Worm (Caenorhabditis elegans) whole organism, young adult: Measurements from ENCODE around the gene kcc-3.

Experiments
- B0035.1 ChIP-seq: sonication (generic microtip); optimal IDR thresholded peaks from 2 replicates; lab custom pipeline; 2016; ENCODE audit warnings: missing genetic modification characterization, mild to moderate bottlenecking, missing compliant biosample characterization, missing genotype, missing genetic modification reagents
- B0261.1 ChIP-seq: sonication (generic microtip); optimal IDR thresholded peaks from 2 replicates; lab custom pipeline; 2016; ENCODE audit warnings: mild to moderate bottlenecking, missing genetic modification characterization, moderate library complexity, missing compliant biosample characterization
- C06A6.2 ChIP-seq: fragments of 200-800 bp; sonication (Bioruptor generic); conservative IDR thresholded peaks from 2 replicates; pipeline ENCODE4 v1.3.6; 2022; ENCODE audit warnings: missing genetic modification characterization, missing compliant biosample characterization
- D2030.7 ChIP-seq: fragments of 200-800 bp; sonication (Bioruptor generic); IDR thresholded peaks from 2 replicates; pipeline ENCODE4 v1.3.6; 2022; ENCODE audit warnings: missing genetic modification reagents, missing genetic modification characterization, missing compliant biosample characterization
- F23B12.7 ChIP-seq: sonication (generic microtip); optimal IDR thresholded peaks from 2 replicates; lab custom pipeline; 2017; ENCODE audit warnings: missing genetic modification characterization, mild to moderate bottlenecking, missing compliant biosample characterization, antibody characterized with exemption, moderate library complexity; ENCODE audit not compliant: insufficient read depth
- F49E8.2 ChIP-seq: sonication (generic microtip); optimal IDR thresholded peaks from 3 replicates; lab custom pipeline; 2017; ENCODE audit warnings: missing genetic modification characterization, mild to moderate bottlenecking, missing compliant biosample characterization, antibody characterized with exemption, moderate library complexity; ENCODE audit not compliant: insufficient read depth
- F52B5.7 ChIP-seq: sonication (generic microtip); optimal IDR thresholded peaks from 2 replicates; lab custom pipeline; 2016; ENCODE audit warnings: mild to moderate bottlenecking, missing genetic modification characterization, missing compliant biosample characterization
- T07F8.4 ChIP-seq: sonication (generic microtip); optimal IDR thresholded peaks from 2 replicates; lab custom pipeline; 2016; ENCODE audit warnings: mild to moderate bottlenecking, missing genetic modification characterization, moderate library complexity, missing compliant biosample characterization
- Y56A3A.18 ChIP-seq: fragments of 200-800 bp; sonication (Bioruptor generic); IDR thresholded peaks from 2 replicates; pipeline ENCODE4 v1.3.6; 2022; ENCODE audit warnings: missing genetic modification reagents, missing genetic modification characterization, missing compliant biosample characterization
- ama-1 ChIP-seq, 3 experiments: fragments of 150-350 bp in 1 of 3; sonication (generic microtip) in 2 of 3; optimal IDR thresholded peaks; 2 replicates each; lab custom pipeline; 2014 to 2018; ENCODE audit warnings: missing biosample characterization in 2 of 3, missing genetic modification characterization in 2 of 3, missing genetic modification reagents in 2 of 3
- aptf-2 ChIP-seq: fragments of 200-800 bp; sonication (Bioruptor generic); conservative IDR thresholded peaks from 2 replicates; pipeline ENCODE4 v1.3.6; 2022; ENCODE audit warnings: missing genetic modification reagents, missing genetic modification characterization, missing compliant biosample characterization
- aptf-3 ChIP-seq: fragments of 200-800 bp; sonication (Bioruptor generic); IDR thresholded peaks from 2 replicates; pipeline ENCODE4 v1.3.6; 2022; ENCODE audit warnings: missing genetic modification characterization, missing compliant biosample characterization
- attf-3 ChIP-seq: fragments of 200-800 bp; sonication (Bioruptor generic); conservative IDR thresholded peaks from 2 replicates; pipeline ENCODE4 v1.3.6; 2022; ENCODE audit warnings: missing genetic modification reagents, missing genetic modification characterization, missing compliant biosample characterization
- attf-6 ChIP-seq: fragments of 200-800 bp; sonication (Bioruptor generic); IDR thresholded peaks from 2 replicates; pipeline ENCODE4 v1.3.6; 2022; ENCODE audit warnings: missing genetic modification reagents, missing genetic modification characterization, missing compliant biosample characterization
- ccch-3 ChIP-seq: fragments of 200-800 bp; sonication (Bioruptor generic); optimal IDR thresholded peaks from 2 replicates; lab custom pipeline; 2018; ENCODE audit warnings: mild to moderate bottlenecking, missing genetic modification characterization, missing compliant biosample characterization
- cebp-1 ChIP-seq, 2 experiments: fragments of 200-800 bp in 1 of 2; sonication (Bioruptor generic) in 1 of 2; sonication (generic microtip) in 1 of 2; IDR thresholded peaks in 1 of 2; optimal IDR thresholded peaks in 1 of 2; 2 replicates each; pipeline versions ENCODE4 v1.3.6 to Lab custom; 2017 to 2022; ENCODE audit warnings: missing compliant biosample characterization in 2 of 2, missing genetic modification characterization in 2 of 2, mild to moderate bottlenecking in 1 of 2, missing genetic modification reagents in 1 of 2, moderate library complexity in 1 of 2
- ceh-100 ChIP-seq: fragments of 200-800 bp; sonication (Bioruptor generic); IDR thresholded peaks from 2 replicates; pipeline ENCODE4 v1.3.6; 2022; ENCODE audit warnings: missing genetic modification reagents, missing genetic modification characterization, missing compliant biosample characterization
- chd-7 ChIP-seq: sonication (generic microtip); optimal IDR thresholded peaks from 2 replicates; lab custom pipeline; 2016; ENCODE audit warnings: mild to moderate bottlenecking, missing genetic modification characterization, moderate library complexity, missing compliant biosample characterization
- efl-1 ChIP-seq: fragments of 150-350 bp; optimal IDR thresholded peaks from 2 replicates; lab custom pipeline; 2014; ENCODE audit warnings: missing biosample characterization, missing genetic modification reagents, missing genetic modification characterization
- ets-4 ChIP-seq: fragments of 200-800 bp; sonication (Bioruptor generic); optimal IDR thresholded peaks from 2 replicates; lab custom pipeline; 2018; ENCODE audit warnings: mild to moderate bottlenecking, missing genetic modification characterization, missing compliant biosample characterization
- fkh-3 ChIP-seq: sonication (generic microtip); optimal IDR thresholded peaks from 2 replicates; lab custom pipeline; 2016; ENCODE audit warnings: mild to moderate bottlenecking, missing genetic modification characterization, missing compliant biosample characterization
- gei-17 ChIP-seq: fragments of 200-800 bp; sonication (Bioruptor generic); optimal IDR thresholded peaks from 2 replicates; lab custom pipeline; 2018; ENCODE audit warnings: mild to moderate bottlenecking, missing genetic modification characterization, missing compliant biosample characterization
- hlh-26 ChIP-seq: fragments of 200-800 bp; sonication (Bioruptor generic); conservative IDR thresholded peaks from 2 replicates; pipeline ENCODE4 v1.3.6; 2022; ENCODE audit warnings: missing genetic modification reagents, missing genetic modification characterization, missing compliant biosample characterization
- let-607 ChIP-seq, 2 experiments: fragments of 200-800 bp in 1 of 2; sonication (Bioruptor generic) in 1 of 2; sonication (generic microtip) in 1 of 2; optimal IDR thresholded peaks; 2 replicates each; lab custom pipeline; 2016 to 2018; ENCODE audit warnings: mild to moderate bottlenecking in 2 of 2, missing compliant biosample characterization in 2 of 2, missing genetic modification characterization in 2 of 2, moderate library complexity in 2 of 2, missing genotype in 1 of 2
- lsl-1 ChIP-seq: fragments of 200-800 bp; sonication (Bioruptor generic); optimal IDR thresholded peaks from 2 replicates; lab custom pipeline; 2018; ENCODE audit warnings: mild to moderate bottlenecking, missing genetic modification characterization, moderate library complexity, missing compliant biosample characterization
- lsy-27 ChIP-seq: sonication (generic microtip); optimal IDR thresholded peaks from 2 replicates; lab custom pipeline; 2017; ENCODE audit warnings: missing genetic modification characterization, mild to moderate bottlenecking, missing compliant biosample characterization, antibody characterized with exemption, missing genotype, borderline replicate concordance; ENCODE audit not compliant: insufficient read depth
- madf-6 ChIP-seq: fragments of 200-800 bp; sonication (Bioruptor generic); IDR thresholded peaks from 2 replicates; pipeline ENCODE4 v1.3.6; 2022; ENCODE audit warnings: missing genetic modification reagents, missing genetic modification characterization, missing compliant biosample characterization
- madf-8 ChIP-seq: fragments of 200-800 bp; sonication (Bioruptor generic); conservative IDR thresholded peaks from 2 replicates; pipeline ENCODE4 v1.3.6; 2022; ENCODE audit warnings: missing genetic modification reagents, missing genetic modification characterization, missing compliant biosample characterization
- mcd-1 ChIP-seq: fragments of 200-800 bp; sonication (Bioruptor generic); IDR thresholded peaks from 2 replicates; pipeline ENCODE4 v1.3.6; 2022; ENCODE audit warnings: missing genetic modification reagents, missing genetic modification characterization, missing compliant biosample characterization
- mxl-1 ChIP-seq: sonication (generic microtip); optimal IDR thresholded peaks from 2 replicates; lab custom pipeline; 2016; ENCODE audit warnings: missing genetic modification characterization, missing compliant biosample characterization
- nfya-1 ChIP-seq: sonication (generic microtip); optimal IDR thresholded peaks from 2 replicates; lab custom pipeline; 2017; ENCODE audit warnings: antibody characterized with exemption, missing compliant biosample characterization, missing genetic modification characterization, borderline replicate concordance; ENCODE audit not compliant: insufficient read depth
- nfyb-1 ChIP-seq: fragments of 200-800 bp; sonication (Bioruptor generic); IDR thresholded peaks from 2 replicates; pipeline ENCODE4 v1.3.6; 2022; ENCODE audit warnings: missing genetic modification reagents, missing genetic modification characterization, missing compliant biosample characterization
- nhr-27 ChIP-seq: fragments of 200-800 bp; sonication (Bioruptor generic); optimal IDR thresholded peaks from 2 replicates; lab custom pipeline; 2018; ENCODE audit warnings: mild to moderate bottlenecking, missing genetic modification characterization, moderate library complexity, missing compliant biosample characterization
- nhr-80 ChIP-seq: sonication (generic microtip); optimal IDR thresholded peaks from 2 replicates; lab custom pipeline; 2016; ENCODE audit warnings: missing genetic modification characterization, missing compliant biosample characterization
- rec-8 ChIP-seq, 2 experiments: sonication (generic microtip); optimal IDR thresholded peaks; 2 replicates each; lab custom pipeline; 2016; ENCODE audit warnings: mild to moderate bottlenecking in 2 of 2, missing genetic modification characterization in 2 of 2, missing genetic modification reagents in 2 of 2, missing genotype in 2 of 2, missing biosample characterization in 1 of 2, missing compliant biosample characterization in 1 of 2, moderate library complexity in 1 of 2
- snpc-3.4 ChIP-seq: sonication (generic microtip); optimal IDR thresholded peaks from 2 replicates; lab custom pipeline; 2017; ENCODE audit warnings: missing genetic modification characterization, mild to moderate bottlenecking, missing compliant biosample characterization, antibody characterized with exemption, moderate library complexity, missing genotype, missing genetic modification reagents
- snpc-4 ChIP-seq, 5 experiments: fragments of 150-350 bp in 1 of 5; sonication (generic microtip) in 4 of 5; optimal IDR thresholded peaks; 2 replicates each; lab custom pipeline; 2014 to 2018; ENCODE audit warnings: missing genetic modification characterization in 5 of 5, missing biosample characterization in 3 of 5, antibody characterized with exemption in 2 of 5, mild to moderate bottlenecking in 2 of 5, missing compliant biosample characterization in 2 of 5, missing genotype in 2 of 5, moderate library complexity in 2 of 5, missing genetic modification reagents in 1 of 5
- ztf-22 ChIP-seq: fragments of 200-800 bp; sonication (Bioruptor generic); optimal IDR thresholded peaks from 2 replicates; lab custom pipeline; 2018; ENCODE audit warnings: mild to moderate bottlenecking, missing genetic modification characterization, moderate library complexity, missing compliant biosample characterization
- ztf-3 ChIP-seq: fragments of 200-800 bp; sonication (Bioruptor generic); optimal IDR thresholded peaks from 2 replicates; lab custom pipeline; 2018; ENCODE audit warnings: mild to moderate bottlenecking, missing genetic modification characterization, missing compliant biosample characterization

The kcc-3 gene

ce11 chrII:7402625-7403024, 31.5 kb downstream of the kcc-3 start, which contains the start of gene nas-7:
Gene nas-7 (minus strand): TSS chrII:7402725.
- TF ChIP-seq snpc-3.4 = no peak
- TF ChIP-seq ccch-3 (GFP tag; lab: Kevin White, UChicago) = no peak
- no peak for TF ChIP-seq chd-7
- TF ChIP-seq D2030.7 (GFP tag; lab: Robert Waterston, UW) = no peak
- no peak for TF ChIP-seq nfyb-1 (GFP tag; lab: Robert Waterston, UW)
- no peak for TF ChIP-seq B0261.1
- TF ChIP-seq let-607 (tag; optimal IDR thresholded peaks at IDR 0.05; lab: Kevin White, UChicago) = no peak
- no peak for TF ChIP-seq aptf-2 (GFP tag; lab: Robert Waterston, UW)
- no peak for TF ChIP-seq gei-17
- no peak for TF ChIP-seq nfya-1 (tag; lab: Kevin White, UChicago)
- no peak for TF ChIP-seq ztf-3 (GFP tag; lab: Kevin White, UChicago)
- no peak for TF ChIP-seq lsl-1 (GFP tag; lab: Kevin White, UChicago)
- no peak for TF ChIP-seq ets-4 (GFP tag; lab: Kevin White, UChicago)
- TF ChIP-seq madf-8 (GFP tag; lab: Robert Waterston, UW) = no peak

DNA sequence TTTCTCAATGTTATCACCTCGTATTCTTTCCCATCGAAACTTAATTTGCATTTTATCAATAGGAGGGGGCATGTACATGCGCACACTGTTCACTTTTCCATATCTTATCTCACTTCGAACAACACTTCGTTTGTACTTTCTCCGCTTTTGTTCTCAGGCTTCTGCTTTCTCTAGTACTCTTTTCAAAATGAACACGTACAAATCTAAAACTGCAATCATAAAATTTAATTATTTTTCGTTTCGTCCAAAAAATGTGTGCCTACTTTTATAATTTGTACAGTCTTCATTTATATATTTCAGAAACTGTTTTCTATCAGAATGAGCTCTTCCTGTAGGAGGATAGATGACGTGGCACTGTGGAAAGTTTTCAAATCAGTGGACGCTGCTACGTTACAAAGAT, 35.4 kb downstream of the kcc-3 start, which contains the start of gene C07D10.1:
Gene C07D10.1, plus strand, starts transcription at position 301 of the 400 bp plus-strand sequence.
- no peak for TF ChIP-seq ceh-100 (GFP tag; lab: Robert Waterston, UW)
- no peak for TF ChIP-seq mcd-1 (GFP tag; lab: Robert Waterston, UW)
- no peak for TF ChIP-seq hlh-26 (GFP tag; lab: Robert Waterston, UW)
- TF ChIP-seq F23B12.7 (tag; lab: Kevin White, UChicago) = no peak

DNA sequence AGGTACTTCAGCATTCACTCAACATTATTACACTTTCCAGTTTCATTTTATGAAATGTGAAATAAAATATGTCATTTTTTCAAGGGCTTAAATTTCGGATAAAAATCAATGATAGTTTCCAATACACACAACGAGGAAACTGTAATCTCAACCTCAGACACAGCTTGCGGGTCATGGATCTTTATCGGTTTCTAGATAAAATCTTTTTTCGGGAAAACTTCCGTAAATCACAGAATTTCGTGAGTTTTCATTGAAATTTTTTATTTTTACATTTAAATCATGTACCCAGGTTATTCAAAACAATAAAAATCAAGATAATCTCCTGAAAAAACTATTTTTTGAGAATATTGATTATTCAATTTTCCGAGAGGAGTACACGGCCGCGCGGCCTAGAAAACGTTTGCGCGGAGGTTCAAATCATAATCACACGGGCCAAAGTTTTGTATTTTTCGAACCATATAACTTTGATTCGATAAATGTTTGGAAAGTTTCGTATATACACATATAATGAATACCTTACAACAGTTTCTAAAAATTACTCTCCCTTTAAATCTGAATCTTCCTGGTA, 36.7 kb downstream of the kcc-3 start:
- TF ChIP-seq ama-1 (optimal IDR thresholded peaks at IDR 0.05; lab: Kevin White, UChicago) (no peak), ama-1 (GFP tag; optimal IDR thresholded peaks at IDR 0.05; lab: Kevin White, UChicago) (peak in 1 of 2 experiments; percentile 13), aptf-3 (no peak), lsy-27 (tag; lab: Kevin White, UChicago) (no peak), madf-6 (GFP tag; lab: Robert Waterston, UW) (0 out of 2 replicates have a peak, but pooled peaks have one; percentile 17), cebp-1 (GFP tag; IDR thresholded peaks at IDR 0.05; lab: Robert Waterston, UW) (no peak), cebp-1 (tag; optimal IDR thresholded peaks at IDR 0.05; lab: Kevin White, UChicago) (peak; percentile 29), efl-1 (GFP tag; lab: Kevin White, UChicago) (peak; percentile 8), snpc-4 (GFP tag; optimal IDR thresholded peaks at IDR 0.05; lab: Kevin White, UChicago) (no peak), snpc-4 (tag; optimal IDR thresholded peaks at IDR 0.05; lab: Kevin White, UChicago) (peak in 2 of 4 experiments; percentile 8 to 18)

- no peak for TF ChIP-seq fkh-3 (tag; lab: Kevin White, UChicago)
- TF ChIP-seq C06A6.2 = no peak
Observed at ce11 chrII:7396081-7396480, 38.0 kb downstream of the kcc-3 start.

DNA sequence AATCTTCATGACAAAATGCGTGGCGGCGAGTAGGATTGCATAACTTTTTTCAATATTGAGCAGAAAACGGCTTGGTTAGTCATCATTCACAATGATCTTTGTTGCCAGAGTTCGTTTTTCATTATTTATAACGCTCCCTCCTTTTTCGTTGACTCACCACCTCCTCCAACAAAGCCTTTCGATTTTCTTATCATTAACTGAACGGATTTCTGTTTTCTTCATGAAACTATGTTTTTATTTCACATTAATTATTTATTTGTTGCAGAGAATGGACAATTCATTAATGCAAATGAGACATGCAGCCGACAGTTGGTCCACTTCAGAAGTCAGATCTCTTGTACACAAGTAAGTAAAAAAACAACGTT, 39.4 kb downstream of the kcc-3 start, which contains the start of gene bath-44:
Gene bath-44, plus strand, starts transcription at position 266 of the 365 bp plus-strand sequence.
- TF ChIP-seq F23B12.7 (tag; lab: Kevin White, UChicago) (no peak), F49E8.2 (tag; lab: Kevin White, UChicago) (no peak), attf-3 (GFP tag; lab: Robert Waterston, UW) (no peak), attf-6 (GFP tag; lab: Robert Waterston, UW) (no peak), nhr-27 (tag; lab: Kevin White, UChicago) (no peak), F52B5.7 (tag; lab: Kevin White, UChicago) (no peak), ztf-22 (GFP tag; lab: Kevin White, UChicago) (no peak), Y56A3A.18 (GFP tag; lab: Robert Waterston, UW) (no peak), ztf-3 (GFP tag; lab: Kevin White, UChicago) (no peak), nhr-80 (tag; lab: Kevin White, UChicago) (no peak), rec-8 (tag; optimal IDR thresholded peaks at IDR 0.05; lab: Kevin White, UChicago) (no peak), mxl-1 (tag; lab: Kevin White, UChicago) (no peak), B0035.1 (tag; lab: Kevin White, UChicago) (no peak), T07F8.4 (tag; lab: Kevin White, UChicago) (no peak)
